Worm (Caenorhabditis elegans): ENCODE measurements around the gene erfa-1.

Gene erfa-1

DNA sequence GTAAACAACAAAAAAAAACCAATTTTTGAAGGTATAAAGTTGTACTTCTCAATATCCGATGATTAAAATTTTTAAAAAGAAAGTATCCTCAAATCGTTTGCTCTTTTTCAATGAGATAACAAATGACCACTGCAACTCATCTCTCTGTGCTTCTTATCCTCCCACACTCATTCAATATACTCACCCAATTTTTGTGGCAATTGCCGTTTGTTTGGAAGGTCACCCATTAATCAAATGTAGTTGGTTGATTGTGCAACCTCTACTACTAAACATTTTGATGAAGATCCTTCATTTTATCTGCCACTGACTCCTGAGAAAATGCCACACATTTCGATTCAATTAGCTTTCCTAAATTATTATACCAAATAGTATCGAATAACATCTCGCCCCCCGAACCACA is 33.7 kb downstream of the erfa-1 start:
- TF ChIP-seq lsy-2 (tag; optimal IDR thresholded peaks at IDR 0.05) = no peak
- TF ChIP-seq elt-3 (tag; optimal IDR thresholded peaks at IDR 0.05) = no peak
- no peak for TF ChIP-seq nhr-12 (tag; optimal IDR thresholded peaks at IDR 0.05)
- TF ChIP-seq mep-1 (tag; optimal IDR thresholded peaks at IDR 0.05) = no peak
- TF ChIP-seq drap-1 (GFP tag; optimal IDR thresholded peaks at IDR 0.05) = no peak
- TF ChIP-seq blmp-1 (tag; optimal IDR thresholded peaks at IDR 0.05) = no peak
- no peak for TF ChIP-seq bed-3 (GFP tag; optimal IDR thresholded peaks at IDR 0.05)
- no peak for TF ChIP-seq lin-32 (GFP tag; optimal IDR thresholded peaks at IDR 0.05)
- TF ChIP-seq mls-2 (tag; optimal IDR thresholded peaks at IDR 0.05) = no peak
- TF ChIP-seq nhr-28 (tag; optimal IDR thresholded peaks at IDR 0.05) = no peak
- TF ChIP-seq ceh-83 (GFP tag; optimal IDR thresholded peaks at IDR 0.05) = no peak
- no peak for TF ChIP-seq ceh-43 (GFP tag; optimal IDR thresholded peaks at IDR 0.05)
- no peak for TF ChIP-seq nhr-237 (tag; optimal IDR thresholded peaks at IDR 0.05)
- TF ChIP-seq snpc-4 (tag; optimal IDR thresholded peaks at IDR 0.05) = no peak
- no peak for TF ChIP-seq flh-1 (GFP tag; optimal IDR thresholded peaks at IDR 0.05)
- TF ChIP-seq cnd-1 (tag; optimal IDR thresholded peaks at IDR 0.05) = no peak
- TF ChIP-seq sptf-1 (tag; optimal IDR thresholded peaks at IDR 0.05) = no peak
- no peak for TF ChIP-seq lin-13 (tag; optimal IDR thresholded peaks at IDR 0.05)
- TF ChIP-seq nhr-2 (tag; optimal IDR thresholded peaks at IDR 0.05) = no peak

- TF ChIP-seq elt-1 (tag; optimal IDR thresholded peaks at IDR 0.05; ENCODE audit: borderline replicate concordance, insufficient read depth) (peak; percentile 55), ces-1 (GFP tag; optimal IDR thresholded peaks at IDR 0.05) (peak; percentile 18), M03D4.4 (tag; optimal IDR thresholded peaks at IDR 0.05) (no peak)
Observed at ce11 chrV:6471208-6471607, 37.3 kb downstream of the erfa-1 start.

DNA sequence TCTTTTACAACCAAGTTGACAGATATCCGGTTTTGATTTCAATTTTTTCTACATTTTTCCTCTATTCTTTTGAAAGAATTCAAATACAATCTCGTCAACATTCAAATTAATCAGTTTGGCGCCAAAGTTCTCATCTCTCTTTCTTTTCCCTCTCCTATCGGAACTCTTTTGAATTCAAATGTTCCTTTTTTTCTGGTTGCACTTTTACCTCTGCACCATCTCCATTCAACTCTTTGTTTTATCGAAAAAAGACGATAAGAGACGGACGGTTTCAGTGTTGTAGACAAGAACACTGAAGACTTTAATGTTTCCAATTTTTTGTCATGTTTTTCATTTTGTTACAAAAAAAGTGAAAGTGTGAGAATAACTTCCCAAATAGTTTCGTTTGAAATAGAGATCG is 42.1 kb downstream of the erfa-1 start:
- TF ChIP-seq nhr-76 (tag; optimal IDR thresholded peaks at IDR 0.05) = no peak
- TF ChIP-seq snpc-4 (tag; optimal IDR thresholded peaks at IDR 0.05) = no peak
- TF ChIP-seq zip-8 (tag; optimal IDR thresholded peaks at IDR 0.05) = no peak
- TF ChIP-seq nhr-2 (tag; optimal IDR thresholded peaks at IDR 0.05) = no peak
- TF ChIP-seq unc-120 (tag; optimal IDR thresholded peaks at IDR 0.05; ENCODE audit: poor library complexity, severe bottlenecking) = no peak
- no peak for TF ChIP-seq elt-1 (tag; optimal IDR thresholded peaks at IDR 0.05; ENCODE audit: borderline replicate concordance, insufficient read depth)
- no peak for TF ChIP-seq flh-1 (GFP tag; optimal IDR thresholded peaks at IDR 0.05)
- TF ChIP-seq ces-1 (GFP tag; optimal IDR thresholded peaks at IDR 0.05) = no peak
- no peak for TF ChIP-seq blmp-1 (tag; optimal IDR thresholded peaks at IDR 0.05)
- TF ChIP-seq lsy-2 (tag; optimal IDR thresholded peaks at IDR 0.05) = no peak
- TF ChIP-seq pha-4 (tag; optimal IDR thresholded peaks at IDR 0.05) = no peak

DNA sequence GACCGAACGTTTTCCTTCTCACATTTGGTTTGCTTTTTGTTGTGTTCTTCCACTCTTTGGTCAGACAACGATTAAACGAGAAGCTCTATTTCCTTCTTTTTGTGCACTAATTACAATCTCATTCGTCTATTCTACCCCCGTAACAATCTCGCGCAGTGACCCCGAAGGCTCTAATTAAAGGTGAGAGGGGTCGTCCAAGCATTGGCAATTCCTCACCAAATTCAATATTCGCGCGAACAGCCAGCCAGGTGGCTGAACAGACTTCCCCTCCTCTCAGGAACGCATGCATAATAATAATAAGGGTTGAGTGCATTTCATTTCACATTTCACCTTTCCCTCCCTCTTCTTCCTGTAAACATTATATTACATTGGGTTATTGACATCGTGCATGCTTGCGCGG is 51.2 kb downstream of the erfa-1 start:
- TF ChIP-seq nhr-2 (tag; optimal IDR thresholded peaks at IDR 0.05) (peak; percentile 47), sptf-1 (tag; optimal IDR thresholded peaks at IDR 0.05) (peak; percentile 74), ceh-83 (GFP tag; optimal IDR thresholded peaks at IDR 0.05) (peak; percentile 20), pha-4 (tag; optimal IDR thresholded peaks at IDR 0.05) (peak; percentile 10), mep-1 (tag; optimal IDR thresholded peaks at IDR 0.05) (no peak), hlh-1 (tag; optimal IDR thresholded peaks at IDR 0.05) (no peak), lin-32 (GFP tag; optimal IDR thresholded peaks at IDR 0.05) (peak; percentile 22), mls-2 (tag; optimal IDR thresholded peaks at IDR 0.05) (peak; percentile 71), snpc-4 (tag; optimal IDR thresholded peaks at IDR 0.05) (no peak), ceh-43 (GFP tag; optimal IDR thresholded peaks at IDR 0.05) (peak; percentile 68), sem-2 (GFP tag; optimal IDR thresholded peaks at IDR 0.05) (peak; percentile 23)
